Worm (Caenorhabditis elegans) whole organism, midembryonic: ENCODE results near the gene C05C8.1.

Experiments used
- cog-1 ChIP-seq: sonication (generic microtip); optimal IDR thresholded peaks from 2 replicates; lab custom pipeline; 2016; ENCODE audit warnings: missing genetic modification characterization, missing compliant biosample characterization
- flt-1 ChIP-seq: fragments of 200-800 bp; sonication (Bioruptor generic); IDR thresholded peaks from 2 replicates; pipeline ENCODE4 v1.3.6; 2022; ENCODE audit warnings: missing genetic modification characterization, missing compliant biosample characterization
- klf-2 ChIP-seq: fragments of 200-800 bp; sonication (Bioruptor generic); conservative IDR thresholded peaks from 2 replicates; pipeline ENCODE4 v1.3.6; 2022; ENCODE audit warnings: missing genetic modification reagents, missing genetic modification characterization, missing compliant biosample characterization

DNA sequence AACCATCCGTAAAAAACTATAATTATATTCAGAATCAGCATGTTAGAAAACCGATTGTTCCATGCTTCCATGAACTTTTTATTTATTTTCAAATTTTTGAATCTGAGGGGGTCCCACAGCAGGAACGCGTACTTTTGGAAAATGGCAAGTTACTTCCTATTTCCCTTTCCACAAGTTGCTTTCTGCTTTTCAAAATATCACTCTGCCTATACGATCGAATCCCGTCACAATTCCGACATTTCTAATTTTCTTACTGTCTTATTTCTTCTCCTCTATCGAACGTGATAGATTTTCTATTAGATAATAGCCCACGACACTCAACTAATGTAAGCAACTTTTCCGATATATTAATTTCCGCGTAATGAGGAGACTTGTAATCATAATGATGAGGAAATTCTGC is 35.9 kb downstream of the C05C8.1 start, which contains the start of gene C13A2.5:
- TF ChIP-seq cog-1 (tag; lab: Kevin White, UChicago) (no peak), klf-2 (no peak), flt-1 (GFP tag; lab: Robert Waterston, UW) (no peak)
